Worm (Caenorhabditis elegans) whole organism, early embryonic: ENCODE measurements around the gene sqst-5.

ENCODE experiments used
- aly-1 ChIP-seq: sonication (generic microtip); optimal IDR thresholded peaks from 2 replicates; lab custom pipeline; 2016; ENCODE audit warnings: missing genetic modification characterization, missing compliant biosample characterization
- ama-1 ChIP-seq: fragments of 150-350 bp; optimal IDR thresholded peaks from 2 replicates; lab custom pipeline; 2014
- flt-1 ChIP-seq: fragments of 200-800 bp; sonication (Bioruptor generic); IDR thresholded peaks from 2 replicates; pipeline ENCODE4 v1.3.6; 2022; ENCODE audit warnings: missing genetic modification characterization, missing compliant biosample characterization
- hmg-4 ChIP-seq: fragments of 200-800 bp; sonication (Bioruptor generic); optimal IDR thresholded peaks from 2 replicates; lab custom pipeline; 2018; ENCODE audit warnings: mild to moderate bottlenecking, missing genetic modification characterization, missing compliant biosample characterization
- pes-1 ChIP-seq: fragments of 200-800 bp; sonication (Bioruptor generic); IDR thresholded peaks from 2 replicates; pipeline ENCODE4 v1.3.6; 2022; ENCODE audit warnings: missing genetic modification reagents, missing genetic modification characterization, missing compliant biosample characterization

- no peak for TF ChIP-seq pes-1 (GFP tag; lab: Robert Waterston, UW)
- no peak for TF ChIP-seq flt-1 (GFP tag; lab: Robert Waterston, UW)
- TF ChIP-seq hmg-4 (GFP tag; lab: Kevin White, UChicago): no peak
- no peak for TF ChIP-seq ama-1 (lab: Kevin White, UChicago)
- no peak for TF ChIP-seq aly-1 (tag; lab: Kevin White, UChicago)
These were observed 33.5 kb upstream of the sqst-5 start, which contains the start of gene F40G9.5 for ce11 chrIII:180963-181362.
